Worm (Caenorhabditis elegans): ENCODE results near the gene F09C6.15.

- no peak for TF ChIP-seq ama-1 (optimal IDR thresholded peaks at IDR 0.05)
- no peak for TF ChIP-seq ama-1 (GFP tag; optimal IDR thresholded peaks at IDR 0.05)
- TF ChIP-seq dpl-1 (GFP tag; optimal IDR thresholded peaks at IDR 0.05): no peak
- TF ChIP-seq snpc-3.4 (tag; optimal IDR thresholded peaks at IDR 0.05): no peak
- no peak for TF ChIP-seq dox-1 (GFP tag; IDR thresholded peaks at IDR 0.05)
- TF ChIP-seq Y56A3A.18 (GFP tag; IDR thresholded peaks at IDR 0.05): no peak
- no peak for TF ChIP-seq bed-2 (GFP tag; IDR thresholded peaks at IDR 0.05)
- TF ChIP-seq dpff-1 (tag; optimal IDR thresholded peaks at IDR 0.05): no peak
- no peak for TF ChIP-seq mcd-1 (GFP tag; IDR thresholded peaks at IDR 0.05)
- TF ChIP-seq unc-62 (GFP tag; optimal IDR thresholded peaks at IDR 0.05): no peak
- TF ChIP-seq unc-130 (GFP tag; optimal IDR thresholded peaks at IDR 0.05): no peak
- no peak for TF ChIP-seq Y53F4B.3 (GFP tag; IDR thresholded peaks at IDR 0.05)
Measured at ce11 chrV:16865404-16865803, 28.1 kb upstream of the F09C6.15 start, which contains the start of gene clec-28.

Measured in whole organism, young adult.